Fruit fly (Drosophila melanogaster) whole organism, larva: ENCODE data around the gene Rbfox1.

Source experiments
- noc ChIP-seq: fragments of 200-800 bp; sonication (Bioruptor generic); optimal IDR thresholded peaks from 3 replicates; lab custom pipeline; 2019; ENCODE audit warnings: missing biosample characterization, mild to moderate bottlenecking, missing genetic modification characterization, moderate library complexity

Rbfox1 gene

DNA sequence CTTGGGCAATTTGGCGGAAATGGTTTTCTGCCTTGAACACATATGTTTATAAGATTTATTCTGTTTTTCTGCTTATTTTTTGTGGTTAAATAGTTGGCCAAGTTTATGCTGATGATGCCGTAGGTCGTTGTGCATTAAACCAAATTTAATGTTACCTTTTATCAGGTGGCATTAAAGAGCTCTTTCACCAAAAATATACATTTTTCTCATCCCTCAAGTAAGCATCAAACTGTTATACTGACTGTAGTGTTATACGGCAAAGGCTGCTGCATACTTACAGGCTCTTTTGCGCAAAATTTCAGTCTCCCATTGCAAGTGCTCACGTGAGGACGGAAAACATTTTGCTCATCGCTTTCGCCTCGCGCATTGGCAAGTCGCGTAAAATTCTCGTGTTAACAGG lies at the start of gene Rbfox1:
Gene Rbfox1, plus strand, starts transcription at position 301 of the 400 bp plus-strand sequence.
- no peak for TF ChIP-seq noc

DNA sequence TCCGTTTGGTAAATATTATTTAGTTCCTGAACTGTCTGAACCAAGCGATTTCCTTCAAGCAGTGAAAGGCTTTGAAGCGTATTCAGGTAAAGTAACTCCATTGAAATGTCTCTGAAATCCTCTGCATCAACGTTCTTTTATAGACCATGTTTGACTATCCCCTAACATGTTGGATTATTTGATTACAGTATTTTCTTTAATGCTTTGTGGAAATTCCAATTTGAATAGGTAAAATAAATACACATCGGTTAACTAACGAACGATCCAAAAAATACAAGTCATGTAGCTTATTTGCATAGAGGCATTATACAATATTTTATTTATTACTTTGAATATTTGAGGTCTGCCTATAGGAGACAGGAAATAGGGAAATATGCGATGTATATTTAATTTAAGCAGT lies 49.3 kb upstream of the Rbfox1 start, which contains the start of gene Ir67b:
Gene Ir67b, minus strand, starts transcription at position 101 of the 400 bp plus-strand sequence.
- no peak for TF ChIP-seq noc

DNA sequence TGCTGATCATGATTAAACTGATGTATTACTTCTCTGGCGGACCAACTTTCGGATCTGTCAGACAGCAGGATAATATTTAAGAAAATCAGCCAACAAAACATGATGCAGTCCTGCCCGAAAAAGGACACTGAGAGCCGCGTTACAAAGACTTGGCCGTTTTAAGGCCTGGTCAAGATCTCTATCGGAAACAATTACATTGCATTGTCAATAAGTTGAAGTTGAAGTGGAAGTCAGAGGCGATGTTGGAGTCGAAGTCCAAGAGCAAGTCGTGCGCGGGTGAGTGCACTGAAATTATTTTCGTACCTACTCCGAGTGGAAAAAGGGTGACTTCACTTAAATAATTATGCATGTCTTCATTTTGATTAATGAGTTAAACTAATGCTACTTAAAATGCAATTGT lies 47.2 kb upstream of the Rbfox1 start, which contains the start of gene Ir67c:
Gene Ir67c, minus strand, starts transcription at position 101 of the 400 bp plus-strand sequence.
- no peak for TF ChIP-seq noc

DNA sequence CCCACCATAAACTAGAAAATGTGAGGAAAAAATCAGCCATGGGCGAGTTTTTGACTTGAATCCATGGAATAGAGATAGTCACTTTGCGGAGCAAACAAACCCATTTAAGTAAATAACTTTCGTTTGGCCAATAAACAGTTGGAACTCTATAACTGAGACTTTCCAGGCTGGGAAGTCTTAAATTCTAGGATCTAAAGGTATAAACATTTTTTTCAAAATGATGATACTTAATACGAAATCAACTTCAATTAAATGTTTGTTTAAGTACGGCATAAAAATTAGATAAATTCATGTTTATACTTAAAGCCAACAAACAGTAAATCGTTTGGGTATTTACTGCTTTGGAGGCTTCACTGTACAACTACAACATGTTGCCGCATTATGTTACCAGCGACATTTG lies 41.3 kb upstream of the Rbfox1 start:
- no peak for TF ChIP-seq noc

DNA sequence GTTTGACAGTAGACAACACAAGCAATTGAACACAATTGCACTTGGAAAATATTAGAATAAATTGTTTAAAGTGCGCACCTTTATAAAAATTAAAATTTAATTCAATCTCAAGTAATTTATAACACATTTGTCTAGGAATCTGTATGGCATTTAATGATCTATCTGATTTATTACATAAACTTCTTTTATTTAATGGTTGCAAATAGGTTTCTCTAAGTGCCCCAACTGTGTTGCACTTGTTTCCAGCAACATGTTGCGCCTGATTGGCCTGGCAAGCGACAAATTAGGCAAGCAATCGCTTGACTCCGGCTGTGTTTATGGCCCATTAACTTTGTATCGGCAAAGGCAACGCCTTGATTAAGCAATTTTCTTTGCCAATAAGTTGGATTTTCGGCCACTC lies 40.7 kb upstream of the Rbfox1 start:
- no peak for TF ChIP-seq noc

DNA sequence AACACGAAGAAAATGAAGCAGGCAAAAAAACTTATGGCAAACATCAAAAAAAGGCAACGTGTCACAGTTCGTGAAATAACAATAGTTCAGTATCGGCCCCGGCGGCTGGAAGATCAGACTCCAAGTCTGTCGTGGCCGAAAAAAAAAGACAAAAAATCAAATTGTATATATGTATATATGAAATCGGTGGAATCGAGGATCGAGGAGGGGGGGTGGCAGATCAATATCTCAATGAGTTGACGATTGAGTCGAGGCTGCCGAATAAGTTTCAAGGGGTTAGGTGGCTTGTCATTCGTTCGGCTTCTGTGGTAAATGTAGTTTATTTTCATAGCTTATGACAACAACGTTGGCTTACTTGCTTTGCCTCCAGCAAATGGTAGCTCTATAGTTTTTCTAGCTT lies 38.7 kb upstream of the Rbfox1 start:
- TF ChIP-seq noc, result no peak

DNA sequence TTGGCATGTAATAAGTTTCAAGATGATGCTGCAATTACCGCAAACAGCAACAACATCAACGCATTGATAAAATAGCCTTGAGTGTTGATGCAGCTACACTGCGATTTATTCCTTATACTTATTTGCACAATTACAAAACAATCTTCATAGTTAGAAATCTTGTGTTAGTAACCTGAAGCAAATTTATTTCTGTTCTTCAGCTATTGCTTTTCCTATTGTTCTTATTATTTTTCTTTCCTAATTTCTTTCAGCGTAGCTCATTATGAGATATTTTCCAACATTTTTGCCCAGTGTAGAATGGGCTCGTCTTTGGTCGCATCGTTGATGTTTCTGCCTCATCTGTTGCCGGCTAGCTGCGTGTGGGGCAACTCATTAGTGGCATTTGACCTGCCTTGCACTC lies 37.3 kb upstream of the Rbfox1 start:
- no peak for TF ChIP-seq noc

DNA sequence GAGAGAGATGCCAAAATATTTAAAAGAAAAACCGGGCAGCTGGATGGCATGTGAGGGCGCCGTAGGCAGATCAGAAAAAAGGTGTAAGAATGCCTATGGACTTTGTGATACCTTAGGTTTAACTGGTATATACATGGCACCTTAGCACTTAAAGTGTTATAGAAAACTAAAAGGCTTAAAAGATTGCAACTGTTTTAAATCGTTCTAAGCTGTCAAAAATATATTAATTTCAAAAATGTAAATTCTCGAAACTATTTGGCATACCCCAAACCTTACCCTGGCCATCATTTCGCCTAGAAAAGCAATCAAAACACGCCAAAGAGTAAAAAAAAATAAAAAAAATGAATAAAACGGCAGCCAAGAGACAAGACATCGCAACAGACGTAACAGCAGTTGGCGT lies 34.2 kb upstream of the Rbfox1 start:
- TF ChIP-seq noc, result no peak

DNA sequence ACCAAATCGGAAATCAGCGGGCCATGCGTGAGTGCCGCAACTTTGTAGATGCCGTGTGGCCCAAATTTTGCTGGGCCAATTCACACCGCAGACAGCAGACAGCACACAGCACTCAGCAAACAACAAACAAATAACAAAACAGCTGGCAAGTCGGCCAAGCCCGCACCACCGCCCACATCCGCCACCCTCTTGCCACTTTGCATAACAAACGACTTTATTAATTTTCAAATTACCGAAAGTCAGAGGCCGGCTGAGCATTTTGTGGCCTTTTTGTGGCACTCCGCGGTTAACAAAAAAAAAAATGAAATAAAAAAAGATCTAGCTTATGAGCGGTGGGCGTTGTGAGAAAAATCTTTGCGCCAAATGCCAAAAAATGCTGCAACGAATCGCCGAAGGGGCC lies 31.5 kb upstream of the Rbfox1 start:
- no peak for TF ChIP-seq noc

DNA sequence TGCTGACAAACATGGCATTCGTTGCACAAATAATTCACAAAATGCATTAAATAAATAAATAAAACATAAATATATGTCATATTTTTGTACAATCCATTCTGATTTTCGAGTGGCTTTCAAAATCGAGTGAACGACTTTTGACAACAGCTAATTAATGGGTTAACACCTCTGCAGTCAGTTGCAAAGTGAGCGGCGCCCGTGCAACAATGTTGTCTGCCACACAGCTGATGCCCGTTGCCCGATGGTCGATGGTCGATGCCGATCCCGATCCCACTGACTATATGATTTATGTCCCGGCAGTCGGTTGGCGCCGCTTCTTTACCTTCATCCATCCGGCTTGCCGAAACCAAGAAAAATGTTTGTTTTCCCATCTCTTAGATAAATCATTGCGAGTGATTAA lies 22.1 kb upstream of the Rbfox1 start:
- TF ChIP-seq noc, result no peak

DNA sequence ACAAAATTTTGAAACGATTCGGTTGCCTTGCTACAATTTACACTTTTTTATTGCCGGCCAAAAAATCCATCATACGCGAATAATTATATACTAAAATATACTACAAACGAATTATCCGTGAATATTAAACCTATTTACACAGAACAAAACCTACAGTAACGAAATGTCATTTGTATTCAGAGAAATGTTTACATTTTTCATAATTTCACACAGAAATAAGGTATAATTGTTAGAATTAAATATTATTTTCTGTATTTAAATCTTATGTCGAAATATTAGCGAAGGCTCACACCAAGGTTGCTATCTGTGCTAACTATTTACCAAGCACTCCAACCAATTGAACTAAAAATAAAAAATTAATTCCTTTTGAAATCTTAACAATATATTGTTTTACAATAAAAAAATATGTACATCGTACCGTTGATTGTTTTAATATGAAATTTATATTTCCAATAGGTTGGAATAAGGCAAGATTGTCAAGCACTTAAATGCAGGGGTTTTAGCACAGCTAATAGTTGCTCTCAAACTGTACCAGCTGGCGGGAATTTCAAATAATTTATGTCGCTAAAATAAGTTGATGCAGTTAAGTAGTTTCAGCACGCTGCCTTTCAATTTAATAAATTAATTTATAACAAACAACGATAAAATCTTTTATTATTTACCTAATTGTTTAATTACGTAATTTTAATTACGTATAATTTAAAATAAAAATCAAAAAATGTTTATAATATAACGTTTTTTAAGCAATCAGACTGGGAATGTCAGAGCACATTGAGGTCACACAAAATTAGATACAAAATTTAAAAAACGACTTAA lies 18.0 kb upstream of the Rbfox1 start, which contains the start of the genes Gem3 and CG32061:
Gene Gem3, minus strand, starts transcription at position 51 of the 816 bp plus-strand sequence.
Gene CG32061, plus strand, starts transcription at position 766 of the 816 bp plus-strand sequence.
- no peak for TF ChIP-seq noc

DNA sequence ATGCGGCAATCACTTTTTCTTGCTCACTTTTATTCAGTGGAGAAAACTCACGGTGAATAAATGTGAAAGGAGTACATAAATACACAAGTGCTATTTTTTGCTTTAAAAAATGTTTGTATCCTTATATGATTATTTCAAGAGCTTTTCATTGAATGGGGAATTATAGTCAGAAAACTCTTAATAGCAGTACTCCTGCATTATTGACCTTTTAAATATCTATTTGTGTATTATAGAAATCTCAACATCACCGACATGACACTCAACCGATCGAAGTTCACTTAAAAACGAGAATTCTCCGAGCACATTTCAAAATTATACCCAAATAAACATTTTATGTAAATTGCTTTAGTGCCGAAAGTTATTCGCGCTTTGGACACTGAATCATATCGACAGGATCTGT lies 16.3 kb upstream of the Rbfox1 start, which contains the start of gene S-Lap3:
Gene S-Lap3, plus strand, starts transcription at position 301 of the 400 bp plus-strand sequence.
- TF ChIP-seq noc, result no peak

DNA sequence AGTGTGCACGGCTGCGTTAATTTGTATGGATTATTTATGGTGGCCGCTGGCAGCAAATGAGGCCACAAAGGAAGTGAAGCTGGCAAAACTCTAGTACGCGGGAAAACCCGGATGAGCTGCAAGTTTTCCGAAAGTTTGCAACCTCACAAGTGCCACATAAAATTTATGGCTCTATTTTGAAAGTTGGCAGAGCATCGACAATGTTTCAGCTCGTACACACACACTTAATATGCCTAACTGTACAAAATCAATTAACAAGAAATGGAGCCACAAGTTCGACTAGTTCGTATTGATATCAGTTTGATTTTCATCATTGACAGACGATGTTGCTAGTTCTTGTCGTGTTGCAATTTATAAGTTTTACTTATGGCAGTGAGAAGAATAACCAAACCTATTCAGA lies 3.0 kb upstream of the Rbfox1 start, which contains the start of gene CG46430:
Gene CG46430, plus strand, starts transcription at position 301 of the 400 bp plus-strand sequence.
- no peak for TF ChIP-seq noc

DNA sequence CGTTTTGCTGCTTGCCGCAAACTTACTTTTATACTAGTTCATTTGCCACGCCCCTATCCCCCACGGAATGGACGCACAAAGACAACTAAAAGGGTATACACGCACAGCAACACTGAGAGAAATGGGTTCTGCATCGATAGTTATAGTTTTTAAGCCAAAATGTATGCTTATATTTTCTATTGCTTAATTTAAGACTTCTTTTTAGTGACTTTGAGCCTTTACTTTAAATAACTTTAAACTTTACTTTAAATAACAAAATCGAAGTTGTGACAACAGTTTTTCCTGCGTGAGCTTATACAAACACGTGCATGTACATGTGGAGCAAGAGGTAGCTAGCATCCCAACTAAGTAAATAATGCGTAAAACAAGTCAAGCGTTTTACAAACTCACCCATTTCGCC lies 1.3 kb downstream of the Rbfox1 start:
- TF ChIP-seq noc, result no peak

DNA sequence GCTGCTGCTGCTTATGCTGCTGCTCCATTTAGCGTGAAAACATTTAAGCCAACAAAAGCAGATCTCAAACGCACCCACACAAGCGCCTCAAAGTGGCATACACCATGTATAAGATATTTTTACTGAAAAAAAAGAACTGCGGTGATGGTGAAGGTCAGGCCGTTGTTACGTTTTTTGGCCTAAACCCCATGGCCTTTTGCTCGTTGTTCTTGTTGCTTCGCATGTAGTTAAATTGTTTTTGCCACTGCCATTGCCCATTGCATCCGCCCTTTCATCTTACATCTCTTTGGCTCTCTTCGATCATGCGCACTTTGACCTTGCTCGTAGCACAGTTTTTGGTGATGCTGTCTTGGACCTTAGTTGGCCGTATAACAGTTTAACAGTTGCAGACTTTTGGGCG lies 4.3 kb downstream of the Rbfox1 start:
- TF ChIP-seq noc, result no peak

DNA sequence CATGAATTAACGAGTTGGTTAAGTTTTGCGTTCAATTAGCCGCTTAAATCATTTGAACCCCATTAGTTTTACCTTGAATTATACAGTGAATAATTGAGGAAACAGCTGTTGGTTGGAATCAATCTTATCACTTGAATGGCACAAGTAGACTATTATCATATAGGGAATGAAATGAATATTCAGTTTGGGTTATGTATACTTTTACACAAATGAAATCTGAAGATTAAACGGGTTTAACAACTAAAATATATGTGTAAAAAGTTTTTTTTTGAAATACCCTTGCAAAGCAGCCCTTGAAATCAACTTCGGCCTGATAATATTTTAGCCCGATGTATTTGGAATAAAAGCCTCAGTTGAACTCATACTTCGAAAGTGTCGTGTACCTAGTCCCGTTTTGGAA lies 9.3 kb downstream of the Rbfox1 start, which contains the start of gene S-Lap4:
Gene S-Lap4, plus strand, starts transcription at position 301 of the 400 bp plus-strand sequence.
- no peak for TF ChIP-seq noc

DNA sequence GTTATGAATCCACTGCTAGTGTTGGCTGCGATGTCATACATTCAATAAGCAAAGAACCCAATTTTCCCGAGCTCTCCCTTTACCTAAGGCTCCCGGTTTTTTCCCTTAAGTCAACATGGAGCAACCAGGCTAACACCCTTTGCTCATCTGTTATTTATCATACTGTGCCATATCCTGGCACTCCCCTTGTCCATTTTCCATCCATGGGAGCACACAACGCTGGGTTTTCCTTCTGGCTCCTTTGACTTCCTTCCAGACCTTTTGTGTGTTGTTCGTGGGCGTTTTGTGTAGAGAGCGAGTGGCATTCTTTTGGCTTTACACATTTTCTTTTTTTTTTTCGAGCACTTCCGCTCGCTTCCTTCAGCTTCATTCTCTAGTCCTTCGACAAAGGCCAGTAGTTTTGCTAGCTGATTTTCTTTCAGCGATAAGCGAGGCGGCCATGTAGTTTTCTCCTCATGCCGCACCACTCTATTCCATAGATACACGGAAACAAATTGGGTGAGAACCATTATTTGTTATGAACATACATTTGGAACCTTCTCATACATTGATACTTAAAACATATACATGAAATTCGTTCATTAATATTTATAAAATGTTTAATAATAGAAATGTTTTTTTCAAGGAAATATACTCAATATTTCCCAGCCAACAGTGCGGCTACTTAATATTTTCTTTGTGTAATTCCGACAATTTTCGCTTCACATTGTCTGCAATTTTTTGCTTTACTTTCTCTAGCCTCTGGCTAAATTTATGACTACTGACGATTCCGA lies 14.9 kb downstream of the Rbfox1 start:
- TF ChIP-seq noc, result no peak
